Worm (Caenorhabditis elegans) whole organism, L2 larva: ENCODE data around the gene acdh-13.

Source experiments
- F13H6.1 ChIP-seq: sonication (generic microtip); optimal IDR thresholded peaks from 2 replicates; lab custom pipeline; 2016; ENCODE audit warnings: missing genetic modification characterization, missing compliant biosample characterization
- R02D3.7 ChIP-seq: fragments of 150-350 bp; optimal IDR thresholded peaks from 2 replicates; lab custom pipeline; 2014; ENCODE audit warnings: missing biosample characterization, missing genetic modification characterization
- ZK546.5 ChIP-seq: sonication (generic microtip); optimal IDR thresholded peaks from 2 replicates; lab custom pipeline; 2017; ENCODE audit warnings: missing biosample characterization, missing genetic modification characterization
- aly-2 ChIP-seq: fragments of 150-350 bp; optimal IDR thresholded peaks from 2 replicates; lab custom pipeline; 2014; ENCODE audit warnings: missing biosample characterization, missing genetic modification characterization
- ama-1 ChIP-seq: fragments of 150-350 bp; optimal IDR thresholded peaks from 2 replicates; lab custom pipeline; 2018; ENCODE audit warnings: inconsistent platforms
- blmp-1 ChIP-seq: sonication (generic microtip); optimal IDR thresholded peaks from 2 replicates; lab custom pipeline; 2017; ENCODE audit warnings: missing genetic modification characterization, mild to moderate bottlenecking, missing compliant biosample characterization, antibody characterized with exemption, moderate library complexity; ENCODE audit not compliant: insufficient read depth
- ceh-16 ChIP-seq: fragments of 150-350 bp; optimal IDR thresholded peaks from 2 replicates; lab custom pipeline; 2014; ENCODE audit warnings: missing biosample characterization, missing genetic modification characterization
- crh-2 ChIP-seq: sonication (generic microtip); optimal IDR thresholded peaks from 2 replicates; lab custom pipeline; 2017; ENCODE audit warnings: missing biosample characterization, missing genetic modification characterization
- egl-27 ChIP-seq: sonication (generic microtip); optimal IDR thresholded peaks from 3 replicates; lab custom pipeline; 2017; ENCODE audit warnings: missing biosample characterization, missing genetic modification reagents, missing genetic modification characterization
- elt-3 ChIP-seq: sonication (generic microtip); optimal IDR thresholded peaks from 2 replicates; lab custom pipeline; 2017; ENCODE audit warnings: missing biosample characterization, missing genetic modification characterization
- fos-1 ChIP-seq: fragments of 150-350 bp; optimal IDR thresholded peaks from 2 replicates; lab custom pipeline; 2014; ENCODE audit warnings: missing biosample characterization, missing genetic modification characterization
- gmeb-1 ChIP-seq: fragments of 150-350 bp; optimal IDR thresholded peaks from 2 replicates; lab custom pipeline; 2014; ENCODE audit warnings: missing biosample characterization, missing genetic modification characterization
- lin-11 ChIP-seq: fragments of 150-350 bp; sonication (generic microtip); optimal IDR thresholded peaks from 2 replicates; lab custom pipeline; 2014; ENCODE audit warnings: missing biosample characterization, missing genetic modification characterization, inconsistent platforms, mixed read lengths
- lin-13 ChIP-seq: fragments of 150-350 bp; optimal IDR thresholded peaks from 2 replicates; lab custom pipeline; 2014; ENCODE audit warnings: missing biosample characterization, missing genetic modification reagents, missing genetic modification characterization
- lin-39 ChIP-seq: fragments of 150-350 bp; optimal IDR thresholded peaks from 2 replicates; lab custom pipeline; 2014; ENCODE audit warnings: missing biosample characterization, missing genetic modification reagents, missing genetic modification characterization
- lsy-2 ChIP-seq, 2 experiments: fragments of 150-350 bp in 1 of 2; sonication (generic microtip) in 1 of 2; optimal IDR thresholded peaks; 2 replicates each; lab custom pipeline; 2014 to 2017; ENCODE audit warnings: missing biosample characterization in 2 of 2, missing genetic modification characterization in 2 of 2
- mbf-1 ChIP-seq: sonication (generic microtip); optimal IDR thresholded peaks from 2 replicates; lab custom pipeline; 2017; ENCODE audit warnings: missing biosample characterization, missing genetic modification characterization
- nhr-10 ChIP-seq: sonication (generic microtip); optimal IDR thresholded peaks from 2 replicates; lab custom pipeline; 2017; ENCODE audit warnings: missing biosample characterization, missing genetic modification characterization
- nhr-11 ChIP-seq: fragments of 150-350 bp; optimal IDR thresholded peaks from 2 replicates; lab custom pipeline; 2014; ENCODE audit warnings: missing biosample characterization, missing genetic modification characterization
- nhr-12 ChIP-seq: fragments of 150-350 bp; optimal IDR thresholded peaks from 2 replicates; lab custom pipeline; 2014; ENCODE audit warnings: missing biosample characterization, missing genetic modification characterization
- nhr-129 ChIP-seq: fragments of 150-350 bp; optimal IDR thresholded peaks from 2 replicates; lab custom pipeline; 2014; ENCODE audit warnings: missing biosample characterization, missing genetic modification characterization
- nhr-21 ChIP-seq: fragments of 150-350 bp; optimal IDR thresholded peaks from 2 replicates; lab custom pipeline; 2014; ENCODE audit warnings: missing biosample characterization, missing genetic modification characterization
- nhr-23 ChIP-seq: fragments of 150-350 bp; optimal IDR thresholded peaks from 2 replicates; lab custom pipeline; 2014; ENCODE audit warnings: missing biosample characterization, missing genetic modification reagents, missing genetic modification characterization
- nhr-237 ChIP-seq: fragments of 150-350 bp; optimal IDR thresholded peaks from 2 replicates; lab custom pipeline; 2014; ENCODE audit warnings: missing biosample characterization, missing genetic modification characterization
- nhr-6 ChIP-seq: fragments of 150-350 bp; optimal IDR thresholded peaks from 2 replicates; lab custom pipeline; 2014; ENCODE audit warnings: missing biosample characterization, missing genetic modification characterization
- nhr-77 ChIP-seq: fragments of 150-350 bp; optimal IDR thresholded peaks from 2 replicates; lab custom pipeline; 2014; ENCODE audit warnings: missing biosample characterization, missing genetic modification characterization
- sem-4 ChIP-seq: fragments of 150-350 bp; optimal IDR thresholded peaks from 2 replicates; lab custom pipeline; 2014; ENCODE audit warnings: missing biosample characterization, missing genetic modification reagents, missing genetic modification characterization
- sma-3 ChIP-seq: sonication (generic microtip); optimal IDR thresholded peaks from 2 replicates; lab custom pipeline; 2016; ENCODE audit warnings: missing genetic modification reagents, missing genetic modification characterization, missing compliant biosample characterization
- sma-9 ChIP-seq, 2 experiments: fragments of 150-350 bp in 1 of 2; sonication (generic microtip) in 1 of 2; optimal IDR thresholded peaks; 2 replicates each; lab custom pipeline; 2014 to 2016; ENCODE audit warnings: missing genetic modification characterization in 2 of 2, mild to moderate bottlenecking in 1 of 2, missing biosample characterization in 1 of 2, missing compliant biosample characterization in 1 of 2, missing genetic modification reagents in 1 of 2, moderate library complexity in 1 of 2
- snpc-4 ChIP-seq: fragments of 150-350 bp; optimal IDR thresholded peaks from 2 replicates; lab custom pipeline; 2014; ENCODE audit warnings: missing biosample characterization, missing genetic modification characterization
- unc-39 ChIP-seq: fragments of 150-350 bp; optimal IDR thresholded peaks from 2 replicates; lab custom pipeline; 2014; ENCODE audit warnings: missing biosample characterization, missing genetic modification characterization
- unc-55 ChIP-seq: fragments of 150-350 bp; sonication (generic microtip); optimal IDR thresholded peaks from 3 replicates; lab custom pipeline; 2014; ENCODE audit warnings: missing biosample characterization, missing genetic modification reagents, missing genetic modification characterization
- ztf-11 ChIP-seq: sonication (generic microtip); optimal IDR thresholded peaks from 2 replicates; lab custom pipeline; 2017; ENCODE audit warnings: missing biosample characterization, missing genetic modification characterization
- ztf-4 ChIP-seq: fragments of 150-350 bp; optimal IDR thresholded peaks from 2 replicates; lab custom pipeline; 2014; ENCODE audit warnings: missing biosample characterization, missing genetic modification characterization

Gene acdh-13

ce11 chrIV:8542272-8542671 is 43.6 kb upstream of the acdh-13 start:
- peak; percentile 19 for TF ChIP-seq sma-9 (GFP tag; optimal IDR thresholded peaks at IDR 0.05; lab: Kevin White, UChicago)
- TF ChIP-seq sma-9 (tag; optimal IDR thresholded peaks at IDR 0.05; lab: Kevin White, UChicago), result no peak
- no peak for TF ChIP-seq nhr-77 (tag; lab: Kevin White, UChicago)
- TF ChIP-seq crh-2 (tag; lab: Kevin White, UChicago), result peak; percentile 65
- peak; percentile 94 for TF ChIP-seq fos-1

ce11 chrIV:8540268-8540667 is 41.6 kb upstream of the acdh-13 start:
- no peak for TF ChIP-seq nhr-237 (tag; lab: Kevin White, UChicago)
- peak; percentile 33 for TF ChIP-seq sma-9 (GFP tag; optimal IDR thresholded peaks at IDR 0.05; lab: Kevin White, UChicago)
- no peak for TF ChIP-seq sma-9 (tag; optimal IDR thresholded peaks at IDR 0.05; lab: Kevin White, UChicago)
- TF ChIP-seq crh-2 (tag; lab: Kevin White, UChicago), result peak; percentile 29
- no peak for TF ChIP-seq mbf-1 (tag; lab: Kevin White, UChicago)
- TF ChIP-seq lin-13 (GFP tag; lab: Kevin White, UChicago), result no peak
- TF ChIP-seq F13H6.1 (tag; lab: Kevin White, UChicago), result peak; percentile 25
- TF ChIP-seq fos-1, result peak; percentile 95
- no peak for TF ChIP-seq R02D3.7
- TF ChIP-seq unc-55 (GFP tag; lab: Kevin White, UChicago), result no peak
- no peak for TF ChIP-seq snpc-4
- TF ChIP-seq lsy-2 (tag; optimal IDR thresholded peaks at IDR 0.05; lab: Kevin White, UChicago), result no peak
- TF ChIP-seq nhr-10 (tag; lab: Kevin White, UChicago), result no peak
- no peak for TF ChIP-seq ztf-11 (tag; lab: Kevin White, UChicago)

- TF ChIP-seq fos-1 (peak; percentile 95), nhr-21 (tag; lab: Kevin White, UChicago) (no peak), sma-9 (GFP tag; optimal IDR thresholded peaks at IDR 0.05; lab: Kevin White, UChicago) (peak; percentile 46), sma-9 (tag; optimal IDR thresholded peaks at IDR 0.05; lab: Kevin White, UChicago) (no peak)
These were observed 41.0 kb upstream of the acdh-13 start for ce11 chrIV:8539645-8540044.

- TF ChIP-seq nhr-10 (tag; lab: Kevin White, UChicago), result no peak
- no peak for TF ChIP-seq nhr-12 (tag; lab: Kevin White, UChicago)
These were observed 40.1 kb upstream of the acdh-13 start, which contains the start of gene hyl-1 for ce11 chrIV:8538659-8539173. TSS of gene hyl-1 (plus strand) at chrIV:8539123.

- peak; percentile 36 for TF ChIP-seq sma-3 (GFP tag; lab: Kevin White, UChicago)
- no peak for TF ChIP-seq nhr-6
- TF ChIP-seq lin-13 (GFP tag; lab: Kevin White, UChicago), result peak; percentile 0
- no peak for TF ChIP-seq nhr-11 (tag; lab: Kevin White, UChicago)
- TF ChIP-seq lin-39 (tag; lab: Kevin White, UChicago), result no peak
- TF ChIP-seq ceh-16 (tag; lab: Kevin White, UChicago), result no peak
- no peak for TF ChIP-seq nhr-21 (tag; lab: Kevin White, UChicago)
- TF ChIP-seq sma-9 (GFP tag; optimal IDR thresholded peaks at IDR 0.05; lab: Kevin White, UChicago), result no peak
- TF ChIP-seq sma-9 (tag; optimal IDR thresholded peaks at IDR 0.05; lab: Kevin White, UChicago), result no peak
- peak; percentile 18 for TF ChIP-seq gmeb-1 (tag; lab: Kevin White, UChicago)
- TF ChIP-seq, all 48 proteins: peak for 3
These were observed 39.5 kb upstream of the acdh-13 start for ce11 chrIV:8538011-8538658.

ce11 chrIV:8535946-8536345 is 37.3 kb upstream of the acdh-13 start:
- no peak for TF ChIP-seq mbf-1 (tag; lab: Kevin White, UChicago)
- peak; percentile 5 for TF ChIP-seq nhr-129 (tag; lab: Kevin White, UChicago)
- peak; percentile 45 for TF ChIP-seq ama-1 (lab: Kevin White, UChicago)
- no peak for TF ChIP-seq F13H6.1 (tag; lab: Kevin White, UChicago)
- TF ChIP-seq sma-9 (GFP tag; optimal IDR thresholded peaks at IDR 0.05; lab: Kevin White, UChicago), result peak; percentile 30
- no peak for TF ChIP-seq sma-9 (tag; optimal IDR thresholded peaks at IDR 0.05; lab: Kevin White, UChicago)

- TF ChIP-seq nhr-237 (tag; lab: Kevin White, UChicago), result no peak
- TF ChIP-seq blmp-1 (tag; lab: Kevin White, UChicago), result peak; percentile 76
- TF ChIP-seq sma-9 (GFP tag; optimal IDR thresholded peaks at IDR 0.05; lab: Kevin White, UChicago), result peak; percentile 86
- TF ChIP-seq sma-9 (tag; optimal IDR thresholded peaks at IDR 0.05; lab: Kevin White, UChicago), result no peak
- no peak for TF ChIP-seq mbf-1 (tag; lab: Kevin White, UChicago)
- no peak for TF ChIP-seq nhr-23 (tag; lab: Kevin White, UChicago)
- TF ChIP-seq lin-11, result no peak
- no peak for TF ChIP-seq nhr-12 (tag; lab: Kevin White, UChicago)
- TF ChIP-seq egl-27 (tag; lab: Kevin White, UChicago), result no peak
- TF ChIP-seq unc-39 (tag; lab: Kevin White, UChicago), result no peak
- peak; percentile 80 for TF ChIP-seq nhr-129 (tag; lab: Kevin White, UChicago)
- TF ChIP-seq sma-3 (GFP tag; lab: Kevin White, UChicago), result peak; percentile 76
- no peak for TF ChIP-seq elt-3 (tag; lab: Kevin White, UChicago)
- peak in 1 of 2 experiments; percentile 75 for TF ChIP-seq lsy-2 (tag; optimal IDR thresholded peaks at IDR 0.05; lab: Kevin White, UChicago)
- no peak for TF ChIP-seq lin-39 (tag; lab: Kevin White, UChicago)
- no peak for TF ChIP-seq nhr-11 (tag; lab: Kevin White, UChicago)
- no peak for TF ChIP-seq ztf-4 (tag; lab: Kevin White, UChicago)
- no peak for TF ChIP-seq sem-4 (tag; lab: Kevin White, UChicago)
- peak; percentile 62 for TF ChIP-seq nhr-21 (tag; lab: Kevin White, UChicago)
- no peak for TF ChIP-seq ZK546.5 (tag; lab: Kevin White, UChicago)
- TF ChIP-seq unc-55 (GFP tag; lab: Kevin White, UChicago), result no peak
- no peak for TF ChIP-seq aly-2 (tag; lab: Kevin White, UChicago)
- TF ChIP-seq fos-1, result peak; percentile 75
- peak; percentile 40 for TF ChIP-seq lin-13 (GFP tag; lab: Kevin White, UChicago)
These were observed 36.4 kb upstream of the acdh-13 start for ce11 chrIV:8534997-8535414.
